Fruit fly (Drosophila melanogaster): Measurements from ENCODE around the gene mira.

The mira gene

dm6 chr3R:19892046-19892445, 42.9 kb downstream of the mira start (continued):
- TF ChIP-seq HmgZ (tag; optimal IDR thresholded peaks at IDR 0.05), result peak; percentile 22
- TF ChIP-seq fd102C (GFP tag; optimal IDR thresholded peaks at IDR 0.05), result no peak
- peak; percentile 51 for TF ChIP-seq btn (GFP tag; optimal IDR thresholded peaks at IDR 0.05)
- no peak for TF ChIP-seq corto (GFP tag; optimal IDR thresholded peaks at IDR 0.05)
- TF ChIP-seq Bdp1 (GFP tag; optimal IDR thresholded peaks at IDR 0.05), result peak; percentile 12
- TF ChIP-seq B-H2 (GFP tag; optimal IDR thresholded peaks at IDR 0.05), result peak; percentile 32
- peak; percentile 31 for TF ChIP-seq Neu2 (GFP tag; optimal IDR thresholded peaks at IDR 0.05; ENCODE audit: borderline replicate concordance)
- TF ChIP-seq CG30403 (GFP tag; optimal IDR thresholded peaks at IDR 0.05), result peak; percentile 66
- peak; percentile 15 for TF ChIP-seq p53 (GFP tag; optimal IDR thresholded peaks at IDR 0.05)
- TF ChIP-seq CG30020 (tag; optimal IDR thresholded peaks at IDR 0.05), result no peak
- TF ChIP-seq CG10654 (GFP tag; optimal IDR thresholded peaks at IDR 0.05), result peak; percentile 59
- peak; percentile 59 for TF ChIP-seq nerfin-1 (tag; optimal IDR thresholded peaks at IDR 0.05)
- peak; percentile 50 for TF ChIP-seq CG8281 (tag; optimal IDR thresholded peaks at IDR 0.05)
- TF ChIP-seq CG15696 (tag; optimal IDR thresholded peaks at IDR 0.05), result peak; percentile 58
- TF ChIP-seq lab (GFP tag; optimal IDR thresholded peaks at IDR 0.05), result peak; percentile 70
- no peak for TF ChIP-seq cg (GFP tag; optimal IDR thresholded peaks at IDR 0.05)
- TF ChIP-seq CG18011 (GFP tag; optimal IDR thresholded peaks at IDR 0.05), result no peak
- no peak for TF ChIP-seq abd-A (tag; optimal IDR thresholded peaks at IDR 0.05)
- peak; percentile 49 for TF ChIP-seq CG18476 (GFP tag; optimal IDR thresholded peaks at IDR 0.05)
- TF ChIP-seq CkIIα-i1 (GFP tag; IDR thresholded peaks at IDR 0.05), result no peak
- peak; percentile 80 for TF ChIP-seq ems (GFP tag; optimal IDR thresholded peaks at IDR 0.05)
- no peak for TF ChIP-seq aop (GFP tag; IDR thresholded peaks at IDR 0.05)
- no peak for TF ChIP-seq Hmx (GFP tag; optimal IDR thresholded peaks at IDR 0.05)
- TF ChIP-seq HHEX (GFP tag; optimal IDR thresholded peaks at IDR 0.05), result peak; percentile 77
- TF ChIP-seq gfzf (GFP tag; optimal IDR thresholded peaks at IDR 0.05), result no peak
- TF ChIP-seq CG13296 (GFP tag; optimal IDR thresholded peaks at IDR 0.05), result peak; percentile 62
- peak; percentile 58 for TF ChIP-seq CG33213 (GFP tag; optimal IDR thresholded peaks at IDR 0.05)
- peak; percentile 57; the same call in 1 of the 2 replicates for TF ChIP-seq CG6272 (GFP tag; IDR thresholded peaks at IDR 0.05)
- peak; percentile 68 for TF ChIP-seq H15 (GFP tag; IDR thresholded peaks at IDR 0.05)
- peak; percentile 36 for TF ChIP-seq cato (GFP tag; optimal IDR thresholded peaks at IDR 0.05; ENCODE audit: borderline replicate concordance)
- peak; percentile 26 for TF ChIP-seq scrt (GFP tag; optimal IDR thresholded peaks at IDR 0.05)
- TF ChIP-seq CG11093 (GFP tag; IDR thresholded peaks at IDR 0.05), result peak; percentile 57; the same call in 2 of the 3 replicates
- TF ChIP-seq CG7963 (GFP tag; IDR thresholded peaks at IDR 0.05; ENCODE audit: partially characterized antibody), result peak; percentile 34; the same call in 1 of the 3 replicates
- peak; percentile 56 for TF ChIP-seq CG5245 (GFP tag; optimal IDR thresholded peaks at IDR 0.05)
- TF ChIP-seq gcm (GFP tag; optimal IDR thresholded peaks at IDR 0.05), result peak; percentile 55
- 0 out of 2 replicates have a peak, but pooled peaks have one; percentile 20 for TF ChIP-seq Oaz (GFP tag; IDR thresholded peaks at IDR 0.05)
- peak; percentile 28 for TF ChIP-seq Usf (GFP tag; optimal IDR thresholded peaks at IDR 0.05)
- TF ChIP-seq pho (GFP tag; optimal IDR thresholded peaks at IDR 0.05), result peak; percentile 14
- TF ChIP-seq CG31224 (GFP tag; IDR thresholded peaks at IDR 0.05), result 0 out of 2 replicates have a peak, but pooled peaks have one; percentile 33
- TF ChIP-seq CG1529 (GFP tag; optimal IDR thresholded peaks at IDR 0.05), result peak; percentile 7
- no peak for TF ChIP-seq fru (optimal IDR thresholded peaks at IDR 0.05)
- no peak for TF ChIP-seq Hmr (GFP tag; optimal IDR thresholded peaks at IDR 0.05)
- TF ChIP-seq CHES-1-like (GFP tag; optimal IDR thresholded peaks at IDR 0.05), result peak; percentile 40
- TF ChIP-seq dysf (GFP tag; IDR thresholded peaks at IDR 0.05), result peak; percentile 85
- TF ChIP-seq CG7372 (GFP tag; IDR thresholded peaks at IDR 0.05), result peak; percentile 78
- peak; percentile 39 for TF ChIP-seq tio (GFP tag; optimal IDR thresholded peaks at IDR 0.05)
- no peak for TF ChIP-seq Hand (GFP tag; optimal IDR thresholded peaks at IDR 0.05)
- no peak for TF ChIP-seq CG8478 (optimal IDR thresholded peaks at IDR 0.05)
- TF ChIP-seq CG8944 (GFP tag; optimal IDR thresholded peaks at IDR 0.05), result peak; percentile 57
- TF ChIP-seq CG17186 (GFP tag; optimal IDR thresholded peaks at IDR 0.05), result no peak
- TF ChIP-seq schlank (tag; optimal IDR thresholded peaks at IDR 0.05), result peak; percentile 27
